Worm (Caenorhabditis elegans) whole organism, L4/young adult: ENCODE data around the gene col-125.

Experiments used
- W03F9.2 ChIP-seq: fragments of 150-350 bp; optimal IDR thresholded peaks from 2 replicates; lab custom pipeline; 2014; ENCODE audit warnings: missing biosample characterization, missing genetic modification characterization
- dao-5 ChIP-seq: sonication (generic microtip); optimal IDR thresholded peaks from 2 replicates; lab custom pipeline; 2016; ENCODE audit warnings: missing genotype, missing genetic modification characterization, moderate library complexity, missing compliant biosample characterization
- him-1 ChIP-seq: sonication (generic microtip); optimal IDR thresholded peaks from 2 replicates; lab custom pipeline; 2016; ENCODE audit warnings: missing genotype, missing genetic modification reagents, missing genetic modification characterization, missing compliant biosample characterization

DNA sequence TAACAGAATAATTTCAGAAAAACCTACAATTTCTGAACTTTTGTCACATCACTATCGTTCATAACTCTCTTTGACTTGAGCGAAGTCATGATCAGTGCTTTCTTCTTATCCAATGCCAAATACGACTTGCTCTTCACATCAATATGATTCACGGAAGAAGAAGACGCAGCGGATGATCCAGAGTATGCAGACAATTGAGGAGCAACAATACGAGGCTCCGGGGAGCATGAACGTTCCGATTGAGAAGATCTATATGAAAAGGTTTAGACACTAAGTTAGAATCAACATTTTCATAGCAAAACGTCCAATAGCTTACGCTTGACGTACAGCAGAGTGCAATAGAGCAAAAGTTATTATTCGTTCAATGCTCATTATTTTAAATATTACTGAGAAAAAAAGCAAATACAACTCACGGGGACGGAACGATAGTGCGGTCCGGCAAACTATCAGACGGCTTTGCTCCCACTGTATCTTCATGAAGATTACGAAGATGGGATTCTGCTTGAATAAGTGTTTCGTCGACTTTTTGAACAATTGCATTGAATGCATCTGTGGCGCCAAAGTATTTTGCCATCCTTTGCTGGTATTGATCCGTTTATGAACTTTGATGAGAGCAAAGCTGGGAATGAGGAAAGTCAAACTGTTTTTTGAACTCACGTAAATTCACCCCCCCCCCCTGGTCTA, 35.4 kb downstream of the col-125 start, which contains the start of gene C05C12.5:
- TF ChIP-seq him-1 (tag; lab: Kevin White, UChicago) (no peak), dao-5 (tag; lab: Kevin White, UChicago) (no peak), W03F9.2 (tag; lab: Kevin White, UChicago) (no peak)
